Fruit fly (Drosophila melanogaster): ENCODE measurements around the gene Mco3.
A peak's percentile ranks its signal among the peaks of the same experiment; 100 is the strongest.

Gene Mco3

DNA sequence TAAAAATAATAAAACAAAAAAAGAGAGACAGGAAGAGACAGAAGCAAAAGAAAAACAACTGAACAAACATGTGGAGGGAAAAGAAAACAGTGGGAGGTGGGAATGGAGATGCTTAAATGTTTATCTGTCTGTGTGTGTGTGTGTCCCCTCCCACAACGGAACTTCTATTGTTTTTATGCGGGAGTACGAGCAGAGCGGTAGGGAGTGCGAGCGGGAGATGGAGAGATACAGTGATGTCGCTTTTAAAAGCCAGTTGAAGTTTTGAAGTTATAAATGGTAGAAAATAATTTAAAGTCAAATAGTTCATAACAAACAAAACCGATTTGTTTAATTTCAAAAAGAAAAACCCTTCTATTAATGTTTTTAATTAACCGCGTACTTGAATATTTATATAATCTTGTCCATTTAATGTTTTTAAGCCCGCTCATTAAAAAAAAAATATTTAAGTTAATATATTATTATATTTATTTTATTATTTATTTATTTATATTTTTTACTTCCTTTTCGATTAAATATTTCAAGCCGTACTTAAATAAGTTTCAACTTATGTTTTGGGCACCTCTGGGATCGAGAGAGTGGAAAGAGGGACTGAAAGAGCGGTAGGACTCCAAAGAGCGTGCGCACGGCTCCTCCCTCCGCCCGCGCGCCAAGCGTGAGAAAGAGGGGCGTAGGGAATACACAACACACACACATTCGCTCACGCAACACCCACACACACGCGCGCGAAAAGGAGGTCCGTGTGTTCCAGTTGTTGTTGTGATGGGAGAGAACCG is 16.9 kb upstream of the Mco3 start (continued):
- TF ChIP-seq CG2678 (tag; optimal IDR thresholded peaks at IDR 0.05), result peak; percentile 76
- TF ChIP-seq PHDP (tag; optimal IDR thresholded peaks at IDR 0.05), result peak; percentile 49
- no peak for TF ChIP-seq hkb (optimal IDR thresholded peaks at IDR 0.05)
- TF ChIP-seq hkb (GFP tag; IDR thresholded peaks at IDR 0.05), result no peak
- TF ChIP-seq CG3065 (GFP tag; optimal IDR thresholded peaks at IDR 0.05), result no peak
- TF ChIP-seq CG14667 (GFP tag; IDR thresholded peaks at IDR 0.05), result no peak
- no peak for TF ChIP-seq tll (GFP tag; optimal IDR thresholded peaks at IDR 0.05)
- peak; percentile 49 for TF ChIP-seq fd96Cb (tag; optimal IDR thresholded peaks at IDR 0.05)
- no peak for TF ChIP-seq CG10565 (GFP tag; optimal IDR thresholded peaks at IDR 0.05)
- TF ChIP-seq CG4282 (GFP tag; optimal IDR thresholded peaks at IDR 0.05), result no peak
- TF ChIP-seq Tbp (GFP tag; optimal IDR thresholded peaks at IDR 0.05), result no peak
- TF ChIP-seq eve (GFP tag; optimal IDR thresholded peaks at IDR 0.05), result no peak
- TF ChIP-seq CG31441 (GFP tag; IDR thresholded peaks at IDR 0.05), result peak; percentile 64; the same call in 1 of the 2 replicates
- TF ChIP-seq CG6813 (GFP tag; optimal IDR thresholded peaks at IDR 0.05), result peak; percentile 44
- TF ChIP-seq ac (GFP tag; optimal IDR thresholded peaks at IDR 0.05), result no peak
- TF ChIP-seq CG8944 (GFP tag; optimal IDR thresholded peaks at IDR 0.05), result no peak
- TF ChIP-seq ci (GFP tag; IDR thresholded peaks at IDR 0.05), result peak; percentile 68
- TF ChIP-seq Rfx (GFP tag; IDR thresholded peaks at IDR 0.05), result peak; percentile 26; the same call in 1 of the 2 replicates
- TF ChIP-seq CG16813 (GFP tag; IDR thresholded peaks at IDR 0.05; ENCODE audit: partially characterized antibody), result no peak
- TF ChIP-seq CG10462 (GFP tag; optimal IDR thresholded peaks at IDR 0.05), result no peak
- TF ChIP-seq CG10959 (GFP tag; IDR thresholded peaks at IDR 0.05), result no peak
- TF ChIP-seq klu (GFP tag; IDR thresholded peaks at IDR 0.05), result 0 out of 2 replicates have a peak, but pooled peaks have one; percentile 37
- TF ChIP-seq inv (GFP tag; IDR thresholded peaks at IDR 0.05; ENCODE audit: partially characterized antibody), result no peak
- TF ChIP-seq crc (GFP tag; optimal IDR thresholded peaks at IDR 0.05), result no peak
- TF ChIP-seq wdn (GFP tag; IDR thresholded peaks at IDR 0.05), result no peak
- no peak for TF ChIP-seq CG17186 (GFP tag; optimal IDR thresholded peaks at IDR 0.05)
- no peak for TF ChIP-seq Camta (GFP tag; optimal IDR thresholded peaks at IDR 0.05)
- TF ChIP-seq Asciz (GFP tag; optimal IDR thresholded peaks at IDR 0.05), result peak; percentile 37
- peak; percentile 37 for TF ChIP-seq sens (GFP tag)
- TF ChIP-seq ara (GFP tag; IDR thresholded peaks at IDR 0.05), result no peak
- no peak for TF ChIP-seq CG17912 (GFP tag; optimal IDR thresholded peaks at IDR 0.05)
- TF ChIP-seq unpg (GFP tag; optimal IDR thresholded peaks at IDR 0.05), result peak; percentile 55
- no peak for TF ChIP-seq CG2889 (GFP tag; IDR thresholded peaks at IDR 0.05)
- no peak for TF ChIP-seq Antp (GFP tag; optimal IDR thresholded peaks at IDR 0.05)
- TF ChIP-seq Dek (tag; optimal IDR thresholded peaks at IDR 0.05), result peak; percentile 23
- no peak for TF ChIP-seq CG2129 (GFP tag; IDR thresholded peaks at IDR 0.05; ENCODE audit: partially characterized antibody)
- peak; percentile 43 for TF ChIP-seq CG16815 (GFP tag; optimal IDR thresholded peaks at IDR 0.05)
- no peak for TF ChIP-seq dan (GFP tag; IDR thresholded peaks at IDR 0.05)
- TF ChIP-seq CG6689 (GFP tag; IDR thresholded peaks at IDR 0.05), result peak; percentile 59
- peak; percentile 43 for TF ChIP-seq Meics (GFP tag; optimal IDR thresholded peaks at IDR 0.05)
- TF ChIP-seq CG9932 (GFP tag; IDR thresholded peaks at IDR 0.05), result peak; percentile 61
- peak; percentile 67; the same call in 1 of the 2 replicates for TF ChIP-seq CG32767 (GFP tag; IDR thresholded peaks at IDR 0.05)
- TF ChIP-seq MBD-R2 (GFP tag; IDR thresholded peaks at IDR 0.05), result no peak
- TF ChIP-seq CG1233 (GFP tag; optimal IDR thresholded peaks at IDR 0.05), result peak; percentile 35
- TF ChIP-seq oc (tag; optimal IDR thresholded peaks at IDR 0.05), result no peak
- TF ChIP-seq btn (GFP tag; optimal IDR thresholded peaks at IDR 0.05), result no peak
- peak; percentile 63 for TF ChIP-seq nmo (GFP tag; optimal IDR thresholded peaks at IDR 0.05)
- TF ChIP-seq slbo (GFP tag; IDR thresholded peaks at IDR 0.05), result peak; percentile 59
- TF ChIP-seq CG14014 (GFP tag; IDR thresholded peaks at IDR 0.05), result 0 out of 2 replicates have a peak, but pooled peaks have one; percentile 44
- TF ChIP-seq CG3407 (GFP tag; optimal IDR thresholded peaks at IDR 0.05), result peak; percentile 8

All from whole organism, embryonic.